Fruit fly (Drosophila melanogaster): Measurements from ENCODE around the gene Fitm.

Gene Fitm

DNA sequence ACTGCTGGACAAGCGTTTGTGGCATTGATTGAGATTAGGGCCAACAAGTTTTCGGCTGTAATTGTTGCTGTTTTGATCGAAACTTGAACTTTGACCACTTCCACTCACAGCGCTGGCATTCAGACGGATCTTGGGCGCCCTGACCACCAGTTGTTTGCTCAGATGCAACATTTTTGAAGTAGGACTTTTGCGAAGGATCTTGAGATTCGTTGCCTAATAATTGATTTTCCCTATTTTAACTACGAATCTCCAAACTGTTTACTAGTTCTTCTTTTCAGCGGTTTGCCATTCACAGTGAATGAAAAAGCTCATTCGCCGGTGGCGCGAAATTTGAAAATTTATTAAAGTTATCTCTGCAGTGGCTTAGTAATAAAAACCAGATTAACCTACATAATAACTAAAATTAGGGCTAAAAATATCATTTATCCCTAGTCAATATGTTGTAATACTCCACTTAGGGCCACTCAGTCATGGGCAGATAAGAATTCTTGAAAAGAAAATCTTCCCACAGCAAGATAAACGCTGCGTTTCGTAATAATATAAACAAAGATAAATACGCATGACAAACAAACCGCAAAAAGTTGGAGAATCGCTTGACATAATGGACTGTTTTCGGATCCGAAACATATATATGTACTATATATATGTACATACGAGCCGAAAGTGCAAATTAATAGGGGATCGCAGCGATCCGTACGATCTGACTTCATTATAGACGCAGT, 4.3 kb downstream of the Fitm start, which contains the start of the genes Dhrs4 and Gdap1 (continued):
- TF ChIP-seq CG11762 (GFP tag; optimal IDR thresholded peaks at IDR 0.05; ENCODE audit: insufficient read depth) (no peak), Sox14 (GFP tag; optimal IDR thresholded peaks at IDR 0.05) (no peak), OdsH (GFP tag; optimal IDR thresholded peaks at IDR 0.05) (no peak), CG3032 (tag; optimal IDR thresholded peaks at IDR 0.05) (no peak), CG15336 (GFP tag; IDR thresholded peaks at IDR 0.05) (peak; percentile 36; the same call in 1 of the 2 replicates), Hr39 (GFP tag; optimal IDR thresholded peaks at IDR 0.05) (no peak), spab (GFP tag; optimal IDR thresholded peaks at IDR 0.05) (no peak), CG6808 (GFP tag; optimal IDR thresholded peaks at IDR 0.05) (peak; percentile 56), net (GFP tag; optimal IDR thresholded peaks at IDR 0.05) (no peak), Ets96B (tag; optimal IDR thresholded peaks at IDR 0.05) (no peak), fd85E (GFP tag; optimal IDR thresholded peaks at IDR 0.05) (no peak), CG10669 (GFP tag; optimal IDR thresholded peaks at IDR 0.05) (no peak), CG3919 (GFP tag; optimal IDR thresholded peaks at IDR 0.05) (no peak), CG34406 (GFP tag; optimal IDR thresholded peaks at IDR 0.05) (no peak), CG8632 (GFP tag; optimal IDR thresholded peaks at IDR 0.05) (no peak), fd59A (GFP tag; optimal IDR thresholded peaks at IDR 0.05) (no peak), achi (GFP tag; optimal IDR thresholded peaks at IDR 0.05) (no peak), acj6 (GFP tag; optimal IDR thresholded peaks at IDR 0.05) (no peak), vri (GFP tag; optimal IDR thresholded peaks at IDR 0.05) (no peak), CG8319 (GFP tag; optimal IDR thresholded peaks at IDR 0.05) (no peak), CG6276 (GFP tag; optimal IDR thresholded peaks at IDR 0.05) (peak; percentile 71), svp (GFP tag) (peak; percentile 87), pdm3 (GFP tag; optimal IDR thresholded peaks at IDR 0.05) (no peak), CG9139 (GFP tag; optimal IDR thresholded peaks at IDR 0.05) (peak; percentile 49), Gug (GFP tag; IDR thresholded peaks at IDR 0.05) (no peak), CG6792 (GFP tag; optimal IDR thresholded peaks at IDR 0.05) (no peak), Sox15 (GFP tag; optimal IDR thresholded peaks at IDR 0.05) (no peak), Eip75B (GFP tag; optimal IDR thresholded peaks at IDR 0.05) (no peak)

DNA sequence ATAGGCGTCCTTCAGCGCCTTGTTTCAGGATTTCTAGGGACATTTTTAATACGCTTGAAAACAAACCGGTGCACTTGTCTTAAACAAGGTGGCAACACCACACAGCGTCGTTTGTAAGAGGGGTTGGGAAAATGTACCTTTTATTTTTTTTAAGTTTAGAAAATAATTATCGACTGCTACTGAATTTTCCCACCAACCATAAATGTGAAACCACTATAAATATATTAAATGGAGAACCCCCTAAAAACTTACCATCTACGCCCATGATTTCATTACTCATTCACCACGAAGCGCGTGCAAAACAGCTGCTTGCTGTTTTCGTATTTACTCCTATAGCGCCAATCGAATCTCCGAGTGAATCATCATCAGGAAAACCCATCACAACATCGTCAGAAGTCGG, 6.6 kb downstream of the Fitm start, which contains the start of the genes Tcs5 and CHMP2B:
TSS of gene Tcs5 (minus strand) at position 84 of the 400 bp plus-strand sequence.
TSS of gene CHMP2B (plus strand) at position 308 of the 400 bp plus-strand sequence.
- TF ChIP-seq Hr4 (GFP tag; optimal IDR thresholded peaks at IDR 0.05) (peak; percentile 100), lz (GFP tag; optimal IDR thresholded peaks at IDR 0.05) (peak; percentile 100), Smox (GFP tag; optimal IDR thresholded peaks at IDR 0.05) (peak; percentile 100), Sox14 (GFP tag; optimal IDR thresholded peaks at IDR 0.05) (peak; percentile 100), eg (GFP tag; IDR thresholded peaks at IDR 0.05) (peak; percentile 100), Met (GFP tag; optimal IDR thresholded peaks at IDR 0.05) (peak; percentile 100), fd59A (GFP tag; optimal IDR thresholded peaks at IDR 0.05) (peak; percentile 100), Lpt (GFP tag; optimal IDR thresholded peaks at IDR 0.05) (peak; percentile 100), CG32006 (GFP tag; optimal IDR thresholded peaks at IDR 0.05) (peak; percentile 100), Gug (GFP tag; IDR thresholded peaks at IDR 0.05) (peak; percentile 100), CG3032 (tag; optimal IDR thresholded peaks at IDR 0.05) (peak; percentile 100), CG4318 (GFP tag; optimal IDR thresholded peaks at IDR 0.05) (peak; percentile 100), salr (GFP tag; optimal IDR thresholded peaks at IDR 0.05) (peak; percentile 100), CG6792 (GFP tag; optimal IDR thresholded peaks at IDR 0.05) (peak; percentile 100), OdsH (GFP tag; optimal IDR thresholded peaks at IDR 0.05) (peak; percentile 100), CG3919 (GFP tag; optimal IDR thresholded peaks at IDR 0.05) (peak; percentile 100), CG8119 (GFP tag; IDR thresholded peaks at IDR 0.05) (peak; percentile 99), CG6854 (GFP tag; optimal IDR thresholded peaks at IDR 0.05) (peak; percentile 99), Eip75B (GFP tag; optimal IDR thresholded peaks at IDR 0.05) (peak; percentile 100), CG7368 (GFP tag; optimal IDR thresholded peaks at IDR 0.05) (peak; percentile 99), cyc (GFP tag; optimal IDR thresholded peaks at IDR 0.05) (peak; percentile 100), Blimp-1 (GFP tag; optimal IDR thresholded peaks at IDR 0.05) (peak; percentile 98), acj6 (GFP tag; optimal IDR thresholded peaks at IDR 0.05) (peak; percentile 100), CG16779 (tag; optimal IDR thresholded peaks at IDR 0.05) (peak; percentile 99), CG15336 (GFP tag; IDR thresholded peaks at IDR 0.05) (peak; percentile 99), dsx (GFP tag; optimal IDR thresholded peaks at IDR 0.05; ENCODE audit: poor library complexity, severe bottlenecking) (peak; percentile 99), spab (GFP tag; optimal IDR thresholded peaks at IDR 0.05) (peak; percentile 100), CG8632 (GFP tag; optimal IDR thresholded peaks at IDR 0.05) (peak; percentile 100), CG11902 (GFP tag; optimal IDR thresholded peaks at IDR 0.05) (peak; percentile 100), dac (GFP tag; optimal IDR thresholded peaks at IDR 0.05) (peak; percentile 100), achi (GFP tag; optimal IDR thresholded peaks at IDR 0.05) (peak; percentile 99), CG11762 (GFP tag; optimal IDR thresholded peaks at IDR 0.05; ENCODE audit: insufficient read depth) (peak; percentile 100), Hr38 (GFP tag; optimal IDR thresholded peaks at IDR 0.05) (peak; percentile 99), CG10631 (GFP tag; optimal IDR thresholded peaks at IDR 0.05) (peak; percentile 100)

All from whole organism, prepupa.